Worm (Caenorhabditis elegans) whole organism, dauer: Measurements from ENCODE around the gene srx-90.

Experiments used
- unc-62 ChIP-seq: sonication (generic microtip); optimal IDR thresholded peaks from 2 replicates; lab custom pipeline; 2017; ENCODE audit warnings: missing biosample characterization, missing genetic modification reagents, missing genetic modification characterization

The srx-90 gene

DNA sequence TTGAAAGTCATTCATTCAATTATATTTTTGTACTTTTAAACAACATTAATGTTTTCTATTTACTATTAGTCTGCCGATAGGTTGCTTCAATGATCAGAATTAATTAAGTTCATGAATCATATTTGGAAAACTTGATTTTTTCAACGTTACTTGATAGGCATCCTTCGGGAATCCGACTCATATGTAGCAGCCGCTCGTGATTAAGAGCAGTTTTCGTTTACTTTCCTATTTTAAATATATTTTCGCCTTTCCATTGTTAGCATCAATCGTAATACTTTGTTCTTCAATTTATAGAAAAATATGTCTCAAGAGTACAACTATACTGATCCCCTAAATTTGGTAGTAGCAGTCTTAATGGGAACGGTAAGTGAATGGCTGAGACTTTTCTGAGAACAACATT, at the start of gene srx-90:
srx-90 (plus strand) TSS at position 301 of the 400 bp plus-strand sequence.
- no peak for TF ChIP-seq unc-62 (GFP tag; lab: Kevin White, UChicago)

DNA sequence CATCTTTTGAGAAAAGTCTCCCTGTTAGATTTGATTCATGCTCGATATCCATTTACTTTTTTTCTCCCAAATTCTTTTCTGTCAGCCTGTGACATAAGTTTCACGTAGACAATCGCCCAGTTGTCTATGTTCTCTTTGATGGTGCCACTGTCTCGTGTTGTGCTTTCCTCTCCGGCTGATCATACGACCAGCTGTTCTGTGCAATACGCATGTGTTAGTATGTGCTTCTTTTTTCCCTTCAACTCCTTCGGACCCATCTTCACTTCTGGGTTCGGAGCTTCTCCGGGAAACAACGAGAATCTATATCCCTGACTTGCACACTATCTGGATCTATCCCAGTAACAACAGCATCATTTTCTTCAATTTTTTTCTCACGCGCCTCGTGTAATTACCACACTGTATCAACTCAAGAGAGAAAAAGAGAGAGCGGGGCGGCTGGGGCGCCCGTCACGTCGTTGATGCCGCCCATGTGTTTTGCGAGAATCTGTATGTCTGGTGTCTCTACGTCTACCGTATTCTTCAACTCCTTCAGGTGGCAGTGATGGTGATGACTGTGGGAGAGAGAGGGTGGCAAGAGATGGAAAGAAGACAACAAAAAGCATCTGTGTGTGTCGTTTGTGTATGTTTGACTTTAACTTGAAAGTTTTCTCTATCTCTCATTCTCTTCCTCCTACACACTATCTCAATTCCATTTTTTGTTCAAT, 48.9 kb upstream of the srx-90 start:
- no peak for TF ChIP-seq unc-62 (GFP tag; lab: Kevin White, UChicago)

DNA sequence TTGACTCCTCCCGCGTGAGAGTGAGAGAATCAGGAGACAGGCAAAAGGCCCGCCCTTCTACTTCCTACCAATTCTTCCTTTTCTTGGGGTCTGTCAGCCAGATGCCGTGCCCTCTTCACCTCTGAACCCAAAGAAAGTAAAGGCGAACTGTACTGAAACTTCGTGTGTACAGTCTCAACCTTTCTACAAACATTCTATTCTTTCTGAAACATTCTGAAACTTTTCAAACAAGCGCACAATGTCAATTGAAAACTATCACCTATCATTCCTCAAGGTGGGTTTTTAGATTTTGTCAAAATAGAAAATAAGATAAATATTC, 48.4 kb upstream of the srx-90 start:
- TF ChIP-seq unc-62 (GFP tag; lab: Kevin White, UChicago), result no peak

DNA sequence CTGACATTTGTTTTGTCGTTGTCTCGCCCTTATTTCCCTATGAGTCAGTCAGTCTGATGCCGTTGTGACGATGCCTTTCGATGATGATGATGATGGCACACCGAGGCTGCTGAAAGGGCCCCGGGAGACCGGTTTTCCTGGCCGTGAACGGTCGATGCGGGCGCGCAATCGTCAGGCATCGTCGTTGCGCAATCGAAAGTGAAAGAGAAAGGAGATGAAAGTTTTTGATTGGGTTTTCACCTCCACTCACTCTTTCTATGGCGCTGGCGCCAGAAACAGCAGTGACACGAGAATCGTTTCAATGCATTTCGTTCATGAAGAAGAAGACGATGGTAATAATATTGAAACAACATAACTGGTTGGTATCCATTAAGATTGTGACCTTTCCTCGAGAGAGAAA, 48.0 kb upstream of the srx-90 start:
- no peak for TF ChIP-seq unc-62 (GFP tag; lab: Kevin White, UChicago)

DNA sequence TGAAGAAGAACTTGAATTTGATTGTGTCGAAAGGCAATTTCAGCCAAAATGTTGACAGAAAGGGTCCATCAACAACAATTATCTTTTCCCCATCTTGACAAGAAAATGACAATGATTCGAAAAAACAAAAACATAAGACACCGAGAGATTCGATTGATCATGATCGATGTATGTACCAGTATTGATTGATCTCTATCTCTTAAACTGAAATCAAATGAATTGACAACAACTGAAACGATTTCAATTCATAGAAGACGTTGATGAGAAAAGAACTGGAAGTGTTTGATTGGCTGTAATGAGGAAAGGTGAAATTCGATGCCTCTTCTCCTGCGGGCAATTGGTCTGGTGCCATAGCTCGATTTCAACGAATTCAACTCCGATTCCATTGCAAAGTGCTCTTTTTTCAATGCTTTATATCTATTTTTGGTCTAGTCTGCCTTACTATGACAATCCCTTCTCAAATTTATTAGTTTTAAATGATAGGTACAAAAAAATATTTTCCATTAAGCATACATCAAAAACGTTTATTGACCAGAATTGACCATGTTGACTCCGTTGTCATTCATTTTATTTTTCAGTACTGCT, 47.5 kb upstream of the srx-90 start:
- TF ChIP-seq unc-62 (GFP tag; lab: Kevin White, UChicago), result no peak

DNA sequence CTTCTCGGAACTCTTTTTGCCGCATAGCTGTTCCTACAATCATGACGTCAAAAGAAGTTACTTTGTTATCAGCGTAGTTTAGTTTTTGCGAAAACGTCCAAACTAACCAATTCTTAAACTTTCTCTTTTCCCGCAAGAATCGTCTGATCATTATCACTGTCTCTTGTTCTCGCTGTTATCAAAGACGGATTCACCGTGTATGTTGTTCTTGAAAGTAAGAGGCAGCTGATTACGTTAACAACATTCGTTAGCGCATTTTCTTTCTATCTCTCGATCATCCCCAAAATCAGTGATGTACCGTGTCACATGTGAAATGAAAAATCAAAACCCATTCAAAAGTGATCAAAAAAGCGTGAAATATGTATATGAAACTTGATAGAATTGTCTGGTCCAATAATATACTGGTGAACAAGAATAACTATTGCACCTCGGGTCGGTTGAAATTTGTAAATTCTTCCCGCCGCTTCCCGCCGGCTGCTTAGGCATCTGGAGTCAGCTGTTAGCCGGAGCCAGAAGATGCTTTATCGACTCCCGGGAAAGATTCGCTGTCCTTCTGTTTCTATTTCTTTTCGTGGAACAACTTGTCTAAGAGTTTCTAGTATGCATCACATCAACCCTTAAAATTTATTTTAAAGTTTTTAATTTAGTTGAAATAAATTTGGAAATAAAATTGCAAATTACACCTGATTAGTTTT, 46.3 kb upstream of the srx-90 start:
- TF ChIP-seq unc-62 (GFP tag; lab: Kevin White, UChicago), result no peak

DNA sequence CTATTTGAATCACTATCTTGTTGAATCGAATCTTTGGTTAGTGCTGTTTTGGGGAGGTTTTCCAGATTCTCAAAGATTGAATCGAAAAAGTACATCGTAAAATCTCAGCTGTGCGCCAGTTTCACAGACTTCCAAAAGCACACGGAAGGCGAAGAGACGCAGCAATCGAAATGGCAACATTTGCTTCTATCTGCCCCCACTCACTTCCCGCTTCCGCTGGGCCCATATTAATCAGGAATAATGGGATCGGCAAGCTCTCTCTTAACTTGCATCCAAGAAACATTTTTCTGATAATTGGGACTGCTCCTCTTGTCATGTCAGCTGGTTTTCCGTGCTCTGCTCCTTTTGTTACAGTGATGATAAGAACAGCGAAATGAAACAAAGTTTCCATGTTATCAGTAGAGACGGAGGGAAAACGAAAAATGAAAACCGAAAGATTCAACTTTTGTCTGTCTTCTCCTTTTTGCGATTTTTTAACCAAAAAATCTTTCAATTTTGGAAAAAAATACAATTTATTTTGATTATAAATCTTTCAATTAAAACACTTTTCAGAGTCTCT, 45.3 kb upstream of the srx-90 start:
- no peak for TF ChIP-seq unc-62 (GFP tag; lab: Kevin White, UChicago)

DNA sequence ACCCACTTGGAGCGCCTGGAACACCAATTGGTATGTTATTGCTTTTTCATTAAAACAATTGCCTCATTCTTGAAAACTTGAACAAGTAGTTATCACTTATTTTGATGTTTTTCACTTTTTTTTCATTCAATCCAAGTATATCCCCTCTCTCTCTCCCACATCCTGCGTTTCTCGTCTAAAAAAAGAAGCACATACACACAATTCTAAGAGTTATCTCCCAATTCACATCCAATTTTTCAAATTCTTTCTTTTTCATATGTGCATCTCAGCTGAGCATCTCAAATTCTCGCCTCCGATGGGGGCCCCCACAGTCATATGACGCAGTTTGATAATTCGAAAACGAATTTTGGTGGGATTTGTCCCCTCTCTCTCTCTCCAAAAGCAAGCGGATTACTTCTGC, 44.3 kb upstream of the srx-90 start:
- TF ChIP-seq unc-62 (GFP tag; lab: Kevin White, UChicago), result no peak

DNA sequence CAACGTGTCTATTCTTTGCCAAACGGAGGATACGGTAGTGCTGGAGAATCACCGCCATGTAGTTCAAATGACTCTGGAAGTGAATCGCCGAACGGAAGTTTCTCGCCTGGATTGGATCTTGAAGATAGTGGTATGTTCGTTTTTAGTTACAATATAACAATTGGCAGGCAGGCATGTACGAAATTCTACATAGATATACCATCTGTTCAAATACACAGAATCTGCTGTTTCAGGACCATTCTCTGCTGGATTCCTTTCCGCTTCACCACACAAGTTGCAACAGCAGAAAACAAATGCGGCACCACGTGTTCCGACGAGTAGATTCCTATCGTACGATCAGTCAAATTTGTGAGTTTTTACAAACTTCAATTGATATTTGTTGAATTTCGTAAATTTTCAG, 41.4 kb upstream of the srx-90 start:
- TF ChIP-seq unc-62 (GFP tag; lab: Kevin White, UChicago), result no peak

DNA sequence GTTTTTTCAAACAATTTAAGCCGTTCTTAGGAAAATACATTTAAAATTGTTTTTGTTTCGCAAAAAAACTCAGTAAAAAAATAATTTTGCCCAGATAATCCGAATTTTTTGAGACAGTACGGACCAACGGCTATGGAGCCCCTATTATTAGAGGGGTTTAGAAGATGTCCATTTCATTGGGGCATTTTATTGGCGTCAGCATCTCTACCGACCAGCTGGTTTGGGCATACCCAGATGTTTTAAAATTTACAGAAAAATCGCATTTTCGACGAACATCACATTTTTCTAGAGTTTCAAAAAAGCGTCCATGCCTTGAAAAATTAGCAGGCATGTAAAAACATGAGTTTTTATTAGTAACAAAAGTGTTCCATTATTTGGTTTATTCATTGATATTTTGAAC, 39.6 kb upstream of the srx-90 start:
- no peak for TF ChIP-seq unc-62 (GFP tag; lab: Kevin White, UChicago)

DNA sequence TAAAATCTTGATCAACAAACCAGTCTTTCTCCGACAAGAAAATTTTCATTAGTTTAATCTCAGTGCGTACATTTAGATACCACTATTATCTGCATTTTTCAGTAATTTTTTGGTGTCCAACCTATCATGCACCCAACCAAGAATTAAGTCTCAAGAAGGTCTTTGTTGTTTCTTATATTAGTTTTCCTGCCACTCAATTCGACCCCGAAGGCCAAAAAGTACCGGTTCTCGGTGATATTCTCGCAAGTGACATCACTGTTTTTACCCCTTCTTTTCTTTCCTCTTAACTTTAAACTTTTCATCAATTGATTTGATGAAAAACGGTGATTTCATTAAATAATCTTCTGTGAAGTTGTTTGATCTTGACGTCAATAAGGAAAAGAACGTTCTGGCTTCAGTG, 37.4 kb upstream of the srx-90 start, which contains the start of gene F38B7.2:
F38B7.2 (plus strand) TSS at position 400 of the 400 bp plus-strand sequence.
- no peak for TF ChIP-seq unc-62 (GFP tag; lab: Kevin White, UChicago)

DNA sequence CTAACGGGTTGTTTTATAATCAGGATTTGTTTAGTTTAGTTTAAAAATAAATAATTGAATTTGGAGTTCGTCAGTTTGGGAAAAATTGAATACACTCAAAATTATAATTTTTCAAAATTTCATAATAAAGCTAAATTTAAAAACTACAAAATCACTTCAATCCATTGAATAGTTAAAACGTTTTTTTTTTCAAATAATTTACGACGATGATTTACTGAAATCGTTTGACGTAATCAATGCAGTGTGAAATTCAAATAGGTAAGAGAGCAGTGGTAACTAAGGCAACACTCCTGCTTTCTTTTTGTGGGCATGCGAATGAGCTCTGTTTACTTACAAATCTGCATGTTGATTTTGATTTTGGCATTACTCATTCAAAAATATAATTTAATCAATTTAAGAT, 35.7 kb upstream of the srx-90 start, which contains the start of gene F38B7.10:
F38B7.10 (plus strand) TSS at position 301 of the 400 bp plus-strand sequence.
- no peak for TF ChIP-seq unc-62 (GFP tag; lab: Kevin White, UChicago)

DNA sequence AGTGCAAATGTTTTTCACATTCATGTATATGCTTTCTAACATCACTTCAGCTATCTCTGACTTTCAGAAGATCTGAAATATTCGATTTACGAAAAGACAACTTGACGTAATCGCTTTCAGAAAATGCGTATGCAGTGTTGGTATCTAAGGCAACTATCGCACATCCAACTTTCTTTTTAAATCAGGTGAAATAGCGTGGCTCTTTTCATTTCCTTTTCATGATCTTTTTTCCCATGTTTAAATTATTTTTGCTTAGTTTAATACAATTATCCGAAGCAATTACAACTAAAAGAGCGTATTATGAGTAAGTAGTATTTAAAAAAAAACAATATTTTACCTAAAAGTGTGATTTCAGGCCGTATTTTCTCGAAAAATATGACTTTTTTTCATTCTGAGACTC, 34.1 kb upstream of the srx-90 start, which contains the start of gene F38B7.11:
F38B7.11 (plus strand) TSS at position 301 of the 400 bp plus-strand sequence.
- no peak for TF ChIP-seq unc-62 (GFP tag; lab: Kevin White, UChicago)

DNA sequence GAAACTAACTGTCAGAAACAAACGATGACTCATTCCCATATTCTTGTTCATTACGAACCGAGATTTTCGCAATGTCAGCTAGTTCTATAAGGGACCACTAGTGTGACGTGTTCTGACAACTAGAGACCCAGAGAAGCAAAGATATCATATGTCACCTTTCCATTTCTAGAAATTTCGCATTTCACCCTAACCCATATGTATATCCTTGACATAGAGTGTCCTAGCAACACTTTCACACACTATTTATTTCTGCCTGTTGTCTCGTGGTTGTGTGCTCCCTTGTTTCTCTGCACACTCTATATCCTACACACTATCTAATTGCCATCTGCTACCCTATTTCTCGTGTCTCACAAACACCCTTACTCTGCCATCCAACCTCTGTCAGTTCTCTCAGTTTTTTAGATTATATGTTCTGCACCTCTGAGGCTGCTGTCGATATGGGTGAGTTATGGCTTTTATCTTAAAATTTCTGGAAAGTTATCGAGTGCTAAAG, 32.0 kb upstream of the srx-90 start, which contains the start of the genes F38B7.17 and F38B7.3:
F38B7.17 (minus strand) TSS at position 51 of the 493 bp plus-strand sequence.
F38B7.3 (plus strand) TSS at position 194 of the 493 bp plus-strand sequence.
- no peak for TF ChIP-seq unc-62 (GFP tag; lab: Kevin White, UChicago)

DNA sequence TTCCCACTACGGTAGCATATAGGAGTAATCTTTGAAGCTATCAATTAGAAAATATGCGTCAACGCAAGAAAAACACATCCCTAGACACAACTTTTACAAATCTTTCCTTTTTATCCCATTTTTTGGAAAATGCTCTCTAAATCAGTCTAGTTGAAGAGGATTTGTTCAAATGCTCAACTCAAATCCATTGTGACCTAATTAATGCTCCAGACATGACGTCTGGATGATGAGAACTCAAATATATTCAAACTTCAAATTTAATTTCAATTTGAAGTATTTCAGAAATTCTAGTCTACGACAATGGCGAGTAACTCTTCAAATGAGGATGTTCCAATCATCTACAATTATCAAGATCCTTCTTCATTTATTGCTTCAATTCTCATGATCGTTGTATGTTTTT, 28.5 kb upstream of the srx-90 start, which contains the start of gene srx-85:
srx-85 (plus strand) TSS at position 301 of the 400 bp plus-strand sequence.
- TF ChIP-seq unc-62 (GFP tag; lab: Kevin White, UChicago), result no peak

DNA sequence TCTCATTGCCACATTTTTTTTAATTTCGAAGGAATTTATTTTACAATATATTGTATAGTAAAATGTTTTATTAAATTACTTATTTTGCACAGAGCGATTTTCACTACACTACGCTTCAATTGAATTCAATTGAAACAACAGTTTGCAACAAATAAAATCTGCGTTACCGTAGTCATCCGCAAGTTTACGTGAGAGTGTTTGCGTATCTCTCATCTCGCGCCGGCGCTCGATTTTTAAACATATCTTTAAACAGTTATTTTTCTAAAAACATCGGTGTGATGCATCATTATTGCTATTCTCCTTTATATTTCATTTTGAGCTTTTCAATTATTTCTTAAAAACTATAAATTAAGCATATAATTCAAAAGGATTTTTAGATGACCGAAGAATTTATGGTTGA, 26.7 kb upstream of the srx-90 start, which contains the start of gene duo-1:
duo-1 (plus strand) TSS at position 371 of the 400 bp plus-strand sequence.
- no peak for TF ChIP-seq unc-62 (GFP tag; lab: Kevin White, UChicago)
